Worm (Caenorhabditis elegans) whole organism, young adult: ENCODE results near the gene fbxb-99.
"Not testable (repeated sequence)": the region's sequence is repeated elsewhere in the genome, so short reads cannot be mapped to it uniquely, and the experiment has no call there.

ENCODE experiments used
- B0261.1 ChIP-seq: sonication (generic microtip); optimal IDR thresholded peaks from 2 replicates; lab custom pipeline; 2016; ENCODE audit warnings: mild to moderate bottlenecking, missing genetic modification characterization, moderate library complexity, missing compliant biosample characterization
- B0336.3 ChIP-seq: fragments of 200-800 bp; sonication (Bioruptor generic); IDR thresholded peaks from 2 replicates; pipeline ENCODE4 v1.3.6; 2022; ENCODE audit warnings: missing genetic modification characterization, missing compliant biosample characterization
- D2030.7 ChIP-seq: fragments of 200-800 bp; sonication (Bioruptor generic); IDR thresholded peaks from 2 replicates; pipeline ENCODE4 v1.3.6; 2022; ENCODE audit warnings: missing genetic modification reagents, missing genetic modification characterization, missing compliant biosample characterization
- F10E7.11 ChIP-seq: sonication (generic microtip); optimal IDR thresholded peaks from 2 replicates; lab custom pipeline; 2017; ENCODE audit warnings: mild to moderate bottlenecking, missing genetic modification characterization, moderate library complexity, missing compliant biosample characterization
- F22D6.2 ChIP-seq: sonication (generic microtip); optimal IDR thresholded peaks from 2 replicates; lab custom pipeline; 2016; ENCODE audit warnings: mild to moderate bottlenecking, missing genetic modification characterization, missing compliant biosample characterization
- F23B12.7 ChIP-seq: sonication (generic microtip); optimal IDR thresholded peaks from 2 replicates; lab custom pipeline; 2017; ENCODE audit warnings: missing genetic modification characterization, mild to moderate bottlenecking, missing compliant biosample characterization, antibody characterized with exemption, moderate library complexity; ENCODE audit not compliant: insufficient read depth
- F49E8.2 ChIP-seq: sonication (generic microtip); optimal IDR thresholded peaks from 3 replicates; lab custom pipeline; 2017; ENCODE audit warnings: missing genetic modification characterization, mild to moderate bottlenecking, missing compliant biosample characterization, antibody characterized with exemption, moderate library complexity; ENCODE audit not compliant: insufficient read depth
- F52B5.7 ChIP-seq: sonication (generic microtip); optimal IDR thresholded peaks from 2 replicates; lab custom pipeline; 2016; ENCODE audit warnings: mild to moderate bottlenecking, missing genetic modification characterization, missing compliant biosample characterization
- F57A8.1 ChIP-seq: fragments of 200-800 bp; sonication (Bioruptor generic); optimal IDR thresholded peaks from 2 replicates; lab custom pipeline; 2018; ENCODE audit warnings: mild to moderate bottlenecking, missing genetic modification characterization, moderate library complexity, missing compliant biosample characterization
- F57C9.4 ChIP-seq: sonication (generic microtip); optimal IDR thresholded peaks from 2 replicates; lab custom pipeline; 2017; ENCODE audit warnings: mild to moderate bottlenecking, missing genetic modification characterization, missing compliant biosample characterization
- K12H6.12 ChIP-seq: fragments of 200-800 bp; sonication (Bioruptor generic); optimal IDR thresholded peaks from 2 replicates; lab custom pipeline; 2018; ENCODE audit warnings: mild to moderate bottlenecking, missing genetic modification characterization, missing compliant biosample characterization
- Y56A3A.18 ChIP-seq: fragments of 200-800 bp; sonication (Bioruptor generic); IDR thresholded peaks from 2 replicates; pipeline ENCODE4 v1.3.6; 2022; ENCODE audit warnings: missing genetic modification reagents, missing genetic modification characterization, missing compliant biosample characterization
- ZK185.1 ChIP-seq: sonication (generic microtip); optimal IDR thresholded peaks from 2 replicates; lab custom pipeline; 2016; ENCODE audit warnings: mild to moderate bottlenecking, missing genetic modification characterization, missing compliant biosample characterization; ENCODE audit not compliant: poor library complexity, severe bottlenecking
- aptf-2 ChIP-seq: fragments of 200-800 bp; sonication (Bioruptor generic); conservative IDR thresholded peaks from 2 replicates; pipeline ENCODE4 v1.3.6; 2022; ENCODE audit warnings: missing genetic modification reagents, missing genetic modification characterization, missing compliant biosample characterization
- aptf-3 ChIP-seq: fragments of 200-800 bp; sonication (Bioruptor generic); IDR thresholded peaks from 2 replicates; pipeline ENCODE4 v1.3.6; 2022; ENCODE audit warnings: missing genetic modification characterization, missing compliant biosample characterization
- bed-1 ChIP-seq: fragments of 200-800 bp; sonication (Bioruptor generic); IDR thresholded peaks from 2 replicates; pipeline ENCODE4 v1.3.6; 2022; ENCODE audit warnings: missing genetic modification reagents, missing genetic modification characterization, missing compliant biosample characterization
- cebp-1 ChIP-seq, 2 experiments: fragments of 200-800 bp in 1 of 2; sonication (Bioruptor generic) in 1 of 2; sonication (generic microtip) in 1 of 2; IDR thresholded peaks in 1 of 2; optimal IDR thresholded peaks in 1 of 2; 2 replicates each; pipeline versions ENCODE4 v1.3.6 to Lab custom; 2017 to 2022; ENCODE audit warnings: missing compliant biosample characterization in 2 of 2, missing genetic modification characterization in 2 of 2, mild to moderate bottlenecking in 1 of 2, missing genetic modification reagents in 1 of 2, moderate library complexity in 1 of 2
- ceh-100 ChIP-seq: fragments of 200-800 bp; sonication (Bioruptor generic); IDR thresholded peaks from 2 replicates; pipeline ENCODE4 v1.3.6; 2022; ENCODE audit warnings: missing genetic modification reagents, missing genetic modification characterization, missing compliant biosample characterization
- ceh-40 ChIP-seq: fragments of 200-800 bp; sonication (Bioruptor generic); IDR thresholded peaks from 2 replicates; pipeline ENCODE4 v1.3.6; 2022; ENCODE audit warnings: missing genetic modification characterization, missing compliant biosample characterization
- ceh-79 ChIP-seq: sonication (generic microtip); optimal IDR thresholded peaks from 2 replicates; lab custom pipeline; 2017; ENCODE audit warnings: mild to moderate bottlenecking, missing genetic modification characterization, missing compliant biosample characterization
- die-1 ChIP-seq: sonication (generic microtip); optimal IDR thresholded peaks from 2 replicates; lab custom pipeline; 2016; ENCODE audit warnings: missing genotype, mild to moderate bottlenecking, missing genetic modification characterization, missing compliant biosample characterization
- dox-1 ChIP-seq: fragments of 200-800 bp; sonication (Bioruptor generic); IDR thresholded peaks from 2 replicates; pipeline ENCODE4 v1.3.6; 2022; ENCODE audit warnings: missing genetic modification reagents, missing genetic modification characterization, missing compliant biosample characterization
- dpff-1 ChIP-seq: sonication (generic microtip); optimal IDR thresholded peaks from 2 replicates; lab custom pipeline; 2017; ENCODE audit warnings: mild to moderate bottlenecking, missing genetic modification characterization, missing compliant biosample characterization
- dpl-1 ChIP-seq: fragments of 150-350 bp; optimal IDR thresholded peaks from 2 replicates; lab custom pipeline; 2014; ENCODE audit warnings: missing biosample characterization, missing genetic modification reagents, missing genetic modification characterization
- efl-1 ChIP-seq: fragments of 150-350 bp; optimal IDR thresholded peaks from 2 replicates; lab custom pipeline; 2014; ENCODE audit warnings: missing biosample characterization, missing genetic modification reagents, missing genetic modification characterization
- egl-18 ChIP-seq: fragments of 200-800 bp; sonication (Bioruptor generic); IDR thresholded peaks from 2 replicates; pipeline ENCODE4 v1.3.6; 2022; ENCODE audit warnings: missing genetic modification reagents, missing genetic modification characterization, missing compliant biosample characterization
- egl-44 ChIP-seq: fragments of 200-800 bp; sonication (Bioruptor generic); IDR thresholded peaks from 2 replicates; pipeline ENCODE4 v1.3.6; 2022; ENCODE audit warnings: missing genetic modification reagents, missing genetic modification characterization, missing compliant biosample characterization
- lin-35 ChIP-seq, 3 experiments: fragments of 150-350 bp in 2 of 3; sonication (generic microtip) in 1 of 3; optimal IDR thresholded peaks; 2 replicates each; lab custom pipeline; 2014 to 2018; ENCODE audit warnings: missing biosample characterization in 3 of 3, missing genetic modification characterization in 3 of 3, missing genetic modification reagents in 3 of 3
- madf-6 ChIP-seq: fragments of 200-800 bp; sonication (Bioruptor generic); IDR thresholded peaks from 2 replicates; pipeline ENCODE4 v1.3.6; 2022; ENCODE audit warnings: missing genetic modification reagents, missing genetic modification characterization, missing compliant biosample characterization
- mel-28 ChIP-seq: sonication (generic microtip); optimal IDR thresholded peaks from 2 replicates; lab custom pipeline; 2016; ENCODE audit warnings: borderline replicate concordance, mild to moderate bottlenecking, missing genetic modification characterization, missing compliant biosample characterization
- nhr-120 ChIP-seq: fragments of 200-800 bp; sonication (Bioruptor generic); IDR thresholded peaks from 2 replicates; pipeline ENCODE4 v1.3.6; 2022; ENCODE audit warnings: missing genetic modification characterization, missing compliant biosample characterization
- pha-4 ChIP-seq: fragments of 150-350 bp; sonication (generic microtip); optimal IDR thresholded peaks from 2 replicates; lab custom pipeline; 2014; ENCODE audit warnings: missing biosample characterization, missing genetic modification reagents, missing genetic modification characterization
- snpc-1.1 ChIP-seq: sonication (generic microtip); optimal IDR thresholded peaks from 2 replicates; lab custom pipeline; 2017; ENCODE audit warnings: missing genetic modification characterization, mild to moderate bottlenecking, missing compliant biosample characterization, antibody characterized with exemption, moderate library complexity, missing genotype, missing genetic modification reagents; ENCODE audit not compliant: insufficient read depth
- snpc-3.4 ChIP-seq: sonication (generic microtip); optimal IDR thresholded peaks from 2 replicates; lab custom pipeline; 2017; ENCODE audit warnings: missing genetic modification characterization, mild to moderate bottlenecking, missing compliant biosample characterization, antibody characterized with exemption, moderate library complexity, missing genotype, missing genetic modification reagents
- tlf-1 ChIP-seq: fragments of 200-800 bp; sonication (Bioruptor generic); optimal IDR thresholded peaks from 2 replicates; lab custom pipeline; 2018; ENCODE audit warnings: mild to moderate bottlenecking, missing genetic modification characterization, missing compliant biosample characterization
- unc-130 ChIP-seq: sonication (generic microtip); optimal IDR thresholded peaks from 2 replicates; lab custom pipeline; 2016; ENCODE audit warnings: missing genetic modification reagents, missing genetic modification characterization, missing compliant biosample characterization
- ztf-6 ChIP-seq: fragments of 200-800 bp; sonication (Bioruptor generic); IDR thresholded peaks from 2 replicates; pipeline ENCODE4 v1.3.6; 2022; ENCODE audit warnings: missing genetic modification reagents, missing genetic modification characterization, missing compliant biosample characterization

The fbxb-99 gene

ce11 chrII:3761599-3761998, 31.6 kb downstream of the fbxb-99 start, which contains the start of gene T24E12.6:
Gene T24E12.6, minus strand, starts transcription at chrII:3761699.
- TF ChIP-seq B0336.3 (GFP tag; lab: Robert Waterston, UW); die-1 (tag; lab: Kevin White, UChicago); F57C9.4: not testable (repeated sequence)

- TF ChIP-seq mel-28 (tag; lab: Kevin White, UChicago) (no peak), ceh-100 (GFP tag; lab: Robert Waterston, UW) (no peak), ceh-40 (GFP tag; lab: Robert Waterston, UW) (no peak)
These were observed 34.2 kb downstream of the fbxb-99 start, which contains the start of gene T24E12.12 for ce11 chrII:3759010-3759409. Gene T24E12.12, plus strand, starts transcription at chrII:3759290.

ce11 chrII:3757499-3757898, 35.7 kb downstream of the fbxb-99 start, which contains the start of gene srx-111:
Gene srx-111, plus strand, starts transcription at chrII:3757799.
- TF ChIP-seq aptf-3 (GFP tag; lab: Robert Waterston, UW) = no peak
- no peak for TF ChIP-seq egl-18 (GFP tag; lab: Robert Waterston, UW)
- no peak for TF ChIP-seq pha-4 (tag; lab: Kevin White, UChicago)
- TF ChIP-seq, all 124 proteins: peak for 0

- TF ChIP-seq B0261.1 (tag; lab: Kevin White, UChicago) = no peak
- 0 out of 2 replicates have a peak, but pooled peaks have one; percentile 20 for TF ChIP-seq bed-1 (GFP tag; lab: Robert Waterston, UW)
- TF ChIP-seq, all 124 proteins: peak for 1
These were observed 39.6 kb downstream of the fbxb-99 start, which contains the start of gene rcd-1 for ce11 chrII:3753598-3753997. Gene rcd-1, plus strand, starts transcription at chrII:3753898.

- TF ChIP-seq dpff-1 (no peak), Y56A3A.18 (GFP tag; lab: Robert Waterston, UW) (no peak), cebp-1 (GFP tag; IDR thresholded peaks at IDR 0.05; lab: Robert Waterston, UW) (no peak), cebp-1 (tag; optimal IDR thresholded peaks at IDR 0.05; lab: Kevin White, UChicago) (no peak), F10E7.11 (no peak)
These were observed 41.1 kb downstream of the fbxb-99 start, which contains the start of gene sdz-11 for ce11 chrII:3752184-3752583. Gene sdz-11, minus strand, starts transcription at chrII:3752284.

ce11 chrII:3750685-3751084, 42.6 kb downstream of the fbxb-99 start, which contains the start of gene fbxb-91:
Gene fbxb-91, minus strand, starts transcription at chrII:3750785.
- TF ChIP-seq F23B12.7 (tag; lab: Kevin White, UChicago) (no peak), F49E8.2 (no peak), F57C9.4 (no peak), ceh-100 (GFP tag; lab: Robert Waterston, UW) (no peak), egl-44 (GFP tag; lab: Robert Waterston, UW) (no peak)
- TF ChIP-seq, all 124 proteins: peak for 0

ce11 chrII:3748719-3749118, 44.5 kb downstream of the fbxb-99 start, which contains the start of gene fbxb-90:
Gene fbxb-90, minus strand, starts transcription at chrII:3748819.
- TF ChIP-seq lin-35 (GFP tag; optimal IDR thresholded peaks at IDR 0.05; lab: Kevin White, UChicago) (no peak), snpc-1.1 (tag; lab: Kevin White, UChicago) (no peak), ZK185.1 (tag; lab: Kevin White, UChicago) (no peak), unc-130 (no peak), D2030.7 (GFP tag; lab: Robert Waterston, UW) (no peak), K12H6.12 (no peak), ztf-6 (no peak), dox-1 (GFP tag; lab: Robert Waterston, UW) (no peak), F57A8.1 (GFP tag; lab: Kevin White, UChicago) (no peak), nhr-120 (no peak), efl-1 (GFP tag; lab: Kevin White, UChicago) (no peak), tlf-1 (no peak), F22D6.2 (tag; lab: Kevin White, UChicago) (no peak), aptf-2 (GFP tag; lab: Robert Waterston, UW) (no peak), madf-6 (GFP tag; lab: Robert Waterston, UW) (no peak), ceh-79 (no peak), dpl-1 (GFP tag; lab: Kevin White, UChicago) (no peak), F52B5.7 (tag; lab: Kevin White, UChicago) (no peak), snpc-3.4 (tag; lab: Kevin White, UChicago) (no peak)
